Worm (Caenorhabditis elegans): Measurements from ENCODE around the gene C55B6.1.

ce11 chrX:7187602-7188001, 12.6 kb upstream of the C55B6.1 start, which contains the start of gene C55B6.4:
- TF ChIP-seq skn-1 (tag; optimal IDR thresholded peaks at IDR 0.05) (no peak), arid-1 (GFP tag; conservative IDR thresholded peaks at IDR 0.05) (no peak), nhr-6 (tag; optimal IDR thresholded peaks at IDR 0.05) (no peak), zfp-2 (tag; optimal IDR thresholded peaks at IDR 0.05) (no peak), nhr-237 (tag; optimal IDR thresholded peaks at IDR 0.05) (no peak), aly-2 (tag; optimal IDR thresholded peaks at IDR 0.05) (no peak), vab-7 (GFP tag; IDR thresholded peaks at IDR 0.05) (no peak)

Data from whole organism, L4 larva.